Worm (Caenorhabditis elegans) whole organism, midembryonic: ENCODE data around the gene B0403.6.

ENCODE experiments used
- T22C8.4 ChIP-seq: fragments of 200-800 bp; sonication (Bioruptor generic); IDR thresholded peaks from 2 replicates; pipeline ENCODE4 v1.3.6; 2022; ENCODE audit warnings: missing genetic modification characterization, missing compliant biosample characterization
- cog-1 ChIP-seq: sonication (generic microtip); optimal IDR thresholded peaks from 2 replicates; lab custom pipeline; 2016; ENCODE audit warnings: missing genetic modification characterization, missing compliant biosample characterization
- flt-1 ChIP-seq: fragments of 200-800 bp; sonication (Bioruptor generic); IDR thresholded peaks from 2 replicates; pipeline ENCODE4 v1.3.6; 2022; ENCODE audit warnings: missing genetic modification characterization, missing compliant biosample characterization
- klf-2 ChIP-seq: fragments of 200-800 bp; sonication (Bioruptor generic); conservative IDR thresholded peaks from 2 replicates; pipeline ENCODE4 v1.3.6; 2022; ENCODE audit warnings: missing genetic modification reagents, missing genetic modification characterization, missing compliant biosample characterization
- med-1 ChIP-seq: sonication (generic microtip); optimal IDR thresholded peaks from 2 replicates; lab custom pipeline; 2017; ENCODE audit warnings: missing genetic modification characterization, mild to moderate bottlenecking, missing compliant biosample characterization, antibody characterized with exemption, missing genetic modification reagents; ENCODE audit not compliant: insufficient read depth
- ref-1 ChIP-seq: fragments of 200-800 bp; sonication (Bioruptor generic); conservative IDR thresholded peaks from 2 replicates; pipeline ENCODE4 v1.3.6; 2022; ENCODE audit warnings: missing genetic modification reagents, missing genetic modification characterization, missing compliant biosample characterization
- tab-1 ChIP-seq: fragments of 200-800 bp; sonication (Bioruptor generic); IDR thresholded peaks from 2 replicates; pipeline ENCODE4 v1.3.6; 2022; ENCODE audit warnings: missing genetic modification characterization, missing compliant biosample characterization
- ztf-23 ChIP-seq: fragments of 200-800 bp; sonication (Bioruptor generic); IDR thresholded peaks from 2 replicates; pipeline ENCODE4 v1.3.6; 2022; ENCODE audit warnings: missing genetic modification reagents, missing genetic modification characterization, missing compliant biosample characterization
- ztf-29 ChIP-seq: fragments of 200-800 bp; sonication (Bioruptor generic); IDR thresholded peaks from 2 replicates; pipeline ENCODE4 v1.3.6; 2022; ENCODE audit warnings: missing genetic modification reagents, missing genetic modification characterization, missing compliant biosample characterization

- TF ChIP-seq tab-1 (no peak), flt-1 (GFP tag; lab: Robert Waterston, UW) (no peak), ztf-23 (GFP tag; lab: Robert Waterston, UW) (no peak), ref-1 (GFP tag; lab: Robert Waterston, UW) (no peak), T22C8.4 (GFP tag; lab: Robert Waterston, UW) (no peak), ztf-29 (GFP tag; lab: Robert Waterston, UW) (no peak), klf-2 (no peak), med-1 (GFP tag; lab: Kevin White, UChicago) (no peak), cog-1 (no peak)
These were observed 39.2 kb downstream of the B0403.6 start, which contains the start of gene cest-19 for ce11 chrX:7035937-7036336.
